Worm (Caenorhabditis elegans) whole organism, L2 larva: ENCODE measurements around the gene Y37A1A.4.
A peak's percentile ranks its signal among the peaks of the same experiment; 100 is the strongest.

Experiments
- C34F6.9 ChIP-seq: fragments of 150-350 bp; optimal IDR thresholded peaks from 2 replicates; lab custom pipeline; 2014; ENCODE audit warnings: missing biosample characterization, missing genetic modification characterization
- F13H6.1 ChIP-seq: sonication (generic microtip); optimal IDR thresholded peaks from 2 replicates; lab custom pipeline; 2016; ENCODE audit warnings: missing genetic modification characterization, missing compliant biosample characterization
- ZK546.5 ChIP-seq: sonication (generic microtip); optimal IDR thresholded peaks from 2 replicates; lab custom pipeline; 2017; ENCODE audit warnings: missing biosample characterization, missing genetic modification characterization
- alr-1 ChIP-seq: fragments of 150-350 bp; optimal IDR thresholded peaks from 2 replicates; lab custom pipeline; 2014; ENCODE audit warnings: missing biosample characterization, missing genetic modification characterization
- aly-2 ChIP-seq: fragments of 150-350 bp; optimal IDR thresholded peaks from 2 replicates; lab custom pipeline; 2014; ENCODE audit warnings: missing biosample characterization, missing genetic modification characterization
- ama-1 ChIP-seq: fragments of 150-350 bp; optimal IDR thresholded peaks from 2 replicates; lab custom pipeline; 2018; ENCODE audit warnings: inconsistent platforms
- ceh-82 ChIP-seq: fragments of 150-350 bp; optimal IDR thresholded peaks from 2 replicates; lab custom pipeline; 2014; ENCODE audit warnings: missing biosample characterization, missing genetic modification characterization
- crh-2 ChIP-seq: sonication (generic microtip); optimal IDR thresholded peaks from 2 replicates; lab custom pipeline; 2017; ENCODE audit warnings: missing biosample characterization, missing genetic modification characterization
- dmd-4 ChIP-seq: sonication (generic microtip); optimal IDR thresholded peaks from 2 replicates; lab custom pipeline; 2017; ENCODE audit warnings: missing biosample characterization, missing genetic modification characterization
- elt-1 ChIP-seq: fragments of 150-350 bp; optimal IDR thresholded peaks from 2 replicates; lab custom pipeline; 2014; ENCODE audit warnings: missing biosample characterization, missing genetic modification characterization
- elt-3 ChIP-seq: sonication (generic microtip); optimal IDR thresholded peaks from 2 replicates; lab custom pipeline; 2017; ENCODE audit warnings: missing biosample characterization, missing genetic modification characterization
- gmeb-1 ChIP-seq: fragments of 150-350 bp; optimal IDR thresholded peaks from 2 replicates; lab custom pipeline; 2014; ENCODE audit warnings: missing biosample characterization, missing genetic modification characterization
- lin-13 ChIP-seq: fragments of 150-350 bp; optimal IDR thresholded peaks from 2 replicates; lab custom pipeline; 2014; ENCODE audit warnings: missing biosample characterization, missing genetic modification reagents, missing genetic modification characterization
- mab-5 ChIP-seq: fragments of 150-350 bp; optimal IDR thresholded peaks from 2 replicates; lab custom pipeline; 2014; ENCODE audit warnings: missing biosample characterization, missing genetic modification characterization
- mdl-1 ChIP-seq, 2 experiments: fragments of 150-350 bp in 1 of 2; sonication (generic microtip) in 1 of 2; optimal IDR thresholded peaks; 2 replicates each; lab custom pipeline; 2017; ENCODE audit warnings: missing biosample characterization in 2 of 2, missing genetic modification characterization in 2 of 2
- nhr-10 ChIP-seq: sonication (generic microtip); optimal IDR thresholded peaks from 2 replicates; lab custom pipeline; 2017; ENCODE audit warnings: missing biosample characterization, missing genetic modification characterization
- nhr-12 ChIP-seq: fragments of 150-350 bp; optimal IDR thresholded peaks from 2 replicates; lab custom pipeline; 2014; ENCODE audit warnings: missing biosample characterization, missing genetic modification characterization
- nhr-129 ChIP-seq: fragments of 150-350 bp; optimal IDR thresholded peaks from 2 replicates; lab custom pipeline; 2014; ENCODE audit warnings: missing biosample characterization, missing genetic modification characterization
- nhr-21 ChIP-seq: fragments of 150-350 bp; optimal IDR thresholded peaks from 2 replicates; lab custom pipeline; 2014; ENCODE audit warnings: missing biosample characterization, missing genetic modification characterization
- nhr-23 ChIP-seq: fragments of 150-350 bp; optimal IDR thresholded peaks from 2 replicates; lab custom pipeline; 2014; ENCODE audit warnings: missing biosample characterization, missing genetic modification reagents, missing genetic modification characterization
- nhr-237 ChIP-seq: fragments of 150-350 bp; optimal IDR thresholded peaks from 2 replicates; lab custom pipeline; 2014; ENCODE audit warnings: missing biosample characterization, missing genetic modification characterization
- nhr-25 ChIP-seq: fragments of 150-350 bp; sonication (generic microtip); optimal IDR thresholded peaks from 3 replicates; lab custom pipeline; 2014; ENCODE audit warnings: missing biosample characterization, missing genetic modification characterization
- nhr-77 ChIP-seq: fragments of 150-350 bp; optimal IDR thresholded peaks from 2 replicates; lab custom pipeline; 2014; ENCODE audit warnings: missing biosample characterization, missing genetic modification characterization
- peb-1 ChIP-seq: fragments of 150-350 bp; optimal IDR thresholded peaks from 2 replicates; lab custom pipeline; 2014; ENCODE audit warnings: missing biosample characterization, missing genetic modification characterization
- sem-4 ChIP-seq: fragments of 150-350 bp; optimal IDR thresholded peaks from 2 replicates; lab custom pipeline; 2014; ENCODE audit warnings: missing biosample characterization, missing genetic modification reagents, missing genetic modification characterization
- skn-1 ChIP-seq: sonication (generic microtip); optimal IDR thresholded peaks from 2 replicates; lab custom pipeline; 2017; ENCODE audit warnings: missing biosample characterization, missing genetic modification characterization
- sma-3 ChIP-seq: sonication (generic microtip); optimal IDR thresholded peaks from 2 replicates; lab custom pipeline; 2016; ENCODE audit warnings: missing genetic modification reagents, missing genetic modification characterization, missing compliant biosample characterization
- snpc-4 ChIP-seq: fragments of 150-350 bp; optimal IDR thresholded peaks from 2 replicates; lab custom pipeline; 2014; ENCODE audit warnings: missing biosample characterization, missing genetic modification characterization
- unc-39 ChIP-seq: fragments of 150-350 bp; optimal IDR thresholded peaks from 2 replicates; lab custom pipeline; 2014; ENCODE audit warnings: missing biosample characterization, missing genetic modification characterization
- unc-55 ChIP-seq: fragments of 150-350 bp; sonication (generic microtip); optimal IDR thresholded peaks from 3 replicates; lab custom pipeline; 2014; ENCODE audit warnings: missing biosample characterization, missing genetic modification reagents, missing genetic modification characterization
- unc-62 ChIP-seq: fragments of 150-350 bp; optimal IDR thresholded peaks from 2 replicates; lab custom pipeline; 2014; ENCODE audit warnings: missing biosample characterization, missing genetic modification reagents, missing genetic modification characterization
- zag-1 ChIP-seq: fragments of 150-350 bp; optimal IDR thresholded peaks from 2 replicates; lab custom pipeline; 2014; ENCODE audit warnings: missing biosample characterization, missing genetic modification characterization
- ztf-1 ChIP-seq: fragments of 200-800 bp; sonication (Bioruptor generic); conservative IDR thresholded peaks from 2 replicates; pipeline ENCODE4 v1.3.6; 2022; ENCODE audit warnings: missing genetic modification characterization, missing compliant biosample characterization
- ztf-11 ChIP-seq: sonication (generic microtip); optimal IDR thresholded peaks from 2 replicates; lab custom pipeline; 2017; ENCODE audit warnings: missing biosample characterization, missing genetic modification characterization
- ztf-4 ChIP-seq: fragments of 150-350 bp; optimal IDR thresholded peaks from 2 replicates; lab custom pipeline; 2014; ENCODE audit warnings: missing biosample characterization, missing genetic modification characterization

Gene Y37A1A.4

DNA sequence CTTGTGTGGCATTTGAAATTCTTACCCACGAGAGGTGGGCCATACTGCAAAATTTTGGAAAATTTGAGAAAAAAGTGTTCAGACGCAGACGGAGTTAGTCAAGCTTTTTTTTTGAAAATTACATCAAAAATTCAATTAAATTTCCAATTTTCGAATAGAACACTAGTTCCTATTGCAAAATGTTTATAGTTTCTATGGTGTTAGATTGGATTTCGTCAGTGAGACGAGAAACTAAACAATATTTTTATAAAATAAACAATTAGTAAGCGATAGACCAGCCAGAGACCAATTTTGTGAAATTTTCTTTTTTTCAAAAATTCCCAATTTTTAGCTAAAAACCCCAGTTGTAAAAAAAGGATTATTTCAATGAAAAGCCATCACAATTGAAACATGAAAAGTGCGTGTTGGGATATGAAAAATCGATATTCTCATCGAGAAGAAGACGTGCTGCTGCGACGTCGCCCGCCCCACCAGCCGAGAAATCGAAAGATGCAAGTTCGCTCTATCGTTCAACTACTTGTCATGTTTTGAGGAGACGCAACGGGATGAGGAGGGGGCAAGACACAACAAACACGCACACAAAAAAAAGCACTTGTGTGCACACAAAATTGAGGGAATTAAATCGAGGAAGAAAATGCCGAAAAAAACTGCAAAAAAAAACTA lies 45.7 kb downstream of the Y37A1A.4 start, which contains the start of gene dnbp-1 (continued):
- no peak for TF ChIP-seq ZK546.5 (tag; lab: Kevin White, UChicago)
- no peak for TF ChIP-seq unc-39
- TF ChIP-seq mab-5 (tag; lab: Kevin White, UChicago), result peak; percentile 55
- TF ChIP-seq sem-4 (tag; lab: Kevin White, UChicago), result peak; percentile 31
- TF ChIP-seq ztf-1 (GFP tag; lab: Robert Waterston, UW), result no peak
- no peak for TF ChIP-seq alr-1
- TF ChIP-seq aly-2 (tag; lab: Kevin White, UChicago), result no peak
- no peak for TF ChIP-seq nhr-77 (tag; lab: Kevin White, UChicago)
- peak; percentile 33 for TF ChIP-seq nhr-25 (tag; lab: Kevin White, UChicago)
- TF ChIP-seq C34F6.9, result peak; percentile 89
- TF ChIP-seq ztf-4 (tag; lab: Kevin White, UChicago), result no peak
- TF ChIP-seq mdl-1 (tag; optimal IDR thresholded peaks at IDR 0.05; lab: Kevin White, UChicago), result no peak
- no peak for TF ChIP-seq dmd-4 (tag; lab: Kevin White, UChicago)
- no peak for TF ChIP-seq peb-1 (tag; lab: Kevin White, UChicago)
- TF ChIP-seq nhr-129 (tag; lab: Kevin White, UChicago), result peak; percentile 96
- TF ChIP-seq nhr-21 (tag; lab: Kevin White, UChicago), result no peak
- peak; percentile 78 for TF ChIP-seq snpc-4 (tag; lab: Kevin White, UChicago)
- TF ChIP-seq elt-1, result no peak
- peak; percentile 75 for TF ChIP-seq F13H6.1 (tag; lab: Kevin White, UChicago)
- no peak for TF ChIP-seq nhr-23 (tag; lab: Kevin White, UChicago)
- TF ChIP-seq unc-62 (GFP tag; lab: Kevin White, UChicago), result no peak
- TF ChIP-seq gmeb-1, result peak; percentile 29

DNA sequence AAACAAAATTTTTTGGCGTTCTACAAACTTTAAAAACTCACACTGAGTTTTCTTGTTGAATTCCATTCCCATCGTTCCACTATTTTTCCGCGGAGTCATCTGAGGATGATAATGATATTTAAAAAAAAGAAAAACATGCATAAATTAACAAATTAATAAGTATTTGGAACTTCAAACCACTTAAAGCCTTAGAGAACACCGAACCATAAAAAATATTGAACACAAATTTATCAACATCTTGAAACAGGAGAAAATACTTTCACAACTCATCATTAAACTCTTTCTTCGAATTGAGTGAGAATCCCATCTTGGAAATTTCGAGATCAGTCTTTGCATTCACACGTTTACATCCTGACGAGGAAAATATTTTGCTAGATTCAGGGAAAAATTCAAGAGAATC lies 48.2 kb downstream of the Y37A1A.4 start, which contains the start of gene gei-18:
gei-18 (minus strand) TSS at position 101 of the 400 bp plus-strand sequence.
- TF ChIP-seq aly-2 (tag; lab: Kevin White, UChicago) (no peak), zag-1 (tag; lab: Kevin White, UChicago) (no peak), elt-3 (tag; lab: Kevin White, UChicago) (no peak), skn-1 (tag; lab: Kevin White, UChicago) (no peak), peb-1 (tag; lab: Kevin White, UChicago) (no peak), dmd-4 (tag; lab: Kevin White, UChicago) (no peak), unc-55 (GFP tag; lab: Kevin White, UChicago) (no peak), ceh-82 (tag; lab: Kevin White, UChicago) (no peak), sem-4 (tag; lab: Kevin White, UChicago) (no peak), ztf-11 (tag; lab: Kevin White, UChicago) (no peak)
- TF ChIP-seq, all 48 proteins: peak for 0

DNA sequence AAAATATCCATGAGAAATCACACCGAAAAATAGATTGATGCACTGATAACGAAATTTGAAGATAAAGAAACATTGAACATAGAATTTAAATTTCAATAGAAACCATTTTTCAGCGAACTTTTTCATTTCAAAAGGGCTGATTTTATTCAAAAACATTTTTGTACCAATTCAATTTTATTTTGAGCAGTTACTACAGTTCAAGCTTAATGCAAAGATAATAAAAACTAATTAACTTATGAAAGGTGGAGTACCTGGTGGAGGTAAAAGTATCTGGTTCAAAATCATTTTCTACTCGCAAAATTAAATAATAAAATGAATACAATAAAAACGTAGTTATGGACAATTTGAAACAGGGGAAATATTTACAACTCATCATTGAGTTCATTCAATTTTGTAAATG lies 49.9 kb downstream of the Y37A1A.4 start, which contains the start of gene tor-2:
tor-2 (minus strand) TSS at position 101 of the 400 bp plus-strand sequence.
- no peak for TF ChIP-seq ztf-1 (GFP tag; lab: Robert Waterston, UW)
- TF ChIP-seq, all 48 proteins: peak for 0

DNA sequence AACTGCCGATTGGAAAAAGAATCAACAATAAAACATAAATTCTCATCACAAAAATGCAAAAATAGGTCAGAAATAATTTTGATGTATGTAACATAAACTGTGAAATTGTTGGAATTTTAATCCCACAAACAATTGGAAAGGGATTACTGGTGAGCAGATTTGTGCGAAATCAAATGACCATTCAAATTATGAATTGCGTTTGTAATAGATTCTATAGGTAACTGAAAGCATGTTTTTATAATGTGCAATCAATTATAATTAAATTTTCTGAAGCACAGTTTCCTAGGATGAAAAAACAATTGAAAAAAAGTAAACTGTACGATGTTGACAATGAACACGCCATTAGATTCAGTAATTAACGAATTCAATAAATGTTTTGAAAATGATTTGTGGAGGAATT lies 51.5 kb downstream of the Y37A1A.4 start, which contains the start of gene tor-1:
tor-1 (minus strand) TSS at position 101 of the 400 bp plus-strand sequence.
- no peak for TF ChIP-seq ZK546.5 (tag; lab: Kevin White, UChicago)
- TF ChIP-seq nhr-12 (tag; lab: Kevin White, UChicago), result no peak
- no peak for TF ChIP-seq crh-2 (tag; lab: Kevin White, UChicago)
- no peak for TF ChIP-seq lin-13 (GFP tag; lab: Kevin White, UChicago)
- no peak for TF ChIP-seq sem-4 (tag; lab: Kevin White, UChicago)
- TF ChIP-seq nhr-23 (tag; lab: Kevin White, UChicago), result no peak
- no peak for TF ChIP-seq ama-1 (lab: Kevin White, UChicago)
- TF ChIP-seq alr-1, result no peak
- no peak for TF ChIP-seq snpc-4 (tag; lab: Kevin White, UChicago)
- no peak for TF ChIP-seq F13H6.1 (tag; lab: Kevin White, UChicago)
- TF ChIP-seq nhr-237 (tag; lab: Kevin White, UChicago), result no peak
- TF ChIP-seq nhr-10 (tag; lab: Kevin White, UChicago), result no peak
- TF ChIP-seq peb-1 (tag; lab: Kevin White, UChicago), result no peak
- TF ChIP-seq skn-1 (tag; lab: Kevin White, UChicago), result no peak
- no peak for TF ChIP-seq sma-3 (GFP tag; lab: Kevin White, UChicago)
- TF ChIP-seq, all 48 proteins: peak for 0
